Worm (Caenorhabditis elegans) whole organism, mixed stage, embryonic: ENCODE results near the gene dohh-1.

ENCODE experiments used
- bed-3 ChIP-seq: fragments of 200-800 bp; sonication (Bioruptor generic); optimal IDR thresholded peaks from 3 replicates; lab custom pipeline; 2018; ENCODE audit warnings: mild to moderate bottlenecking, missing genetic modification characterization, moderate library complexity, missing compliant biosample characterization
- blmp-1 ChIP-seq: fragments of 150-350 bp; optimal IDR thresholded peaks from 2 replicates; lab custom pipeline; 2014; ENCODE audit warnings: missing biosample characterization, missing genetic modification characterization
- ceh-39 ChIP-seq: fragments of 150-350 bp; optimal IDR thresholded peaks from 2 replicates; lab custom pipeline; 2014; ENCODE audit warnings: missing biosample characterization, missing genetic modification characterization
- ceh-43 ChIP-seq: fragments of 200-800 bp; sonication (Bioruptor generic); optimal IDR thresholded peaks from 2 replicates; lab custom pipeline; 2018; ENCODE audit warnings: mild to moderate bottlenecking, missing genetic modification characterization, moderate library complexity, missing compliant biosample characterization
- ceh-83 ChIP-seq: fragments of 200-800 bp; sonication (Bioruptor generic); optimal IDR thresholded peaks from 2 replicates; lab custom pipeline; 2018; ENCODE audit warnings: mild to moderate bottlenecking, missing genetic modification characterization, missing compliant biosample characterization
- ces-1 ChIP-seq: fragments of 150-350 bp; optimal IDR thresholded peaks from 2 replicates; lab custom pipeline; 2014; ENCODE audit warnings: missing biosample characterization, missing genetic modification reagents, missing genetic modification characterization
- cnd-1 ChIP-seq: fragments of 200-800 bp; sonication (Bioruptor generic); optimal IDR thresholded peaks from 2 replicates; lab custom pipeline; 2018; ENCODE audit warnings: mild to moderate bottlenecking, missing genetic modification characterization, missing compliant biosample characterization
- drap-1 ChIP-seq: fragments of 200-800 bp; sonication (Bioruptor generic); optimal IDR thresholded peaks from 3 replicates; lab custom pipeline; 2018; ENCODE audit warnings: mild to moderate bottlenecking, missing genetic modification characterization, missing compliant biosample characterization
- flh-1 ChIP-seq: fragments of 200-800 bp; sonication (Bioruptor generic); optimal IDR thresholded peaks from 2 replicates; lab custom pipeline; 2018; ENCODE audit warnings: mild to moderate bottlenecking, missing genetic modification characterization, moderate library complexity, missing compliant biosample characterization
- ham-2 ChIP-seq: fragments of 200-800 bp; sonication (Bioruptor generic); optimal IDR thresholded peaks from 2 replicates; lab custom pipeline; 2018; ENCODE audit warnings: mild to moderate bottlenecking, missing genetic modification characterization, missing compliant biosample characterization
- hlh-1 ChIP-seq: fragments of 150-350 bp; optimal IDR thresholded peaks from 2 replicates; lab custom pipeline; 2014; ENCODE audit warnings: missing biosample characterization, missing genetic modification reagents, missing genetic modification characterization
- lin-32 ChIP-seq: fragments of 200-800 bp; sonication (Bioruptor generic); optimal IDR thresholded peaks from 2 replicates; lab custom pipeline; 2018; ENCODE audit warnings: mild to moderate bottlenecking, missing genetic modification characterization, missing compliant biosample characterization
- lsy-2 ChIP-seq: fragments of 150-350 bp; optimal IDR thresholded peaks from 2 replicates; lab custom pipeline; 2014; ENCODE audit warnings: missing biosample characterization, missing genetic modification characterization
- mab-5 ChIP-seq: fragments of 150-350 bp; optimal IDR thresholded peaks from 2 replicates; lab custom pipeline; 2014; ENCODE audit warnings: missing biosample characterization, missing genetic modification characterization
- mep-1 ChIP-seq: fragments of 150-350 bp; optimal IDR thresholded peaks from 2 replicates; lab custom pipeline; 2017; ENCODE audit warnings: missing biosample characterization, missing genetic modification reagents, missing genetic modification characterization, inconsistent platforms
- mls-2 ChIP-seq: sonication (generic microtip); optimal IDR thresholded peaks from 2 replicates; lab custom pipeline; 2016; ENCODE audit warnings: mild to moderate bottlenecking, missing genetic modification characterization, moderate library complexity, missing compliant biosample characterization
- nhr-2 ChIP-seq: fragments of 150-350 bp; optimal IDR thresholded peaks from 2 replicates; lab custom pipeline; 2014; ENCODE audit warnings: missing biosample characterization, missing genetic modification characterization
- nhr-237 ChIP-seq: fragments of 150-350 bp; optimal IDR thresholded peaks from 2 replicates; lab custom pipeline; 2014; ENCODE audit warnings: missing biosample characterization, missing genetic modification characterization
- nhr-28 ChIP-seq: fragments of 150-350 bp; optimal IDR thresholded peaks from 2 replicates; lab custom pipeline; 2014; ENCODE audit warnings: missing biosample characterization, missing genetic modification characterization
- nhr-76 ChIP-seq: sonication (generic microtip); optimal IDR thresholded peaks from 2 replicates; lab custom pipeline; 2017; ENCODE audit warnings: missing biosample characterization, missing genetic modification characterization
- pha-4 ChIP-seq: fragments of 150-350 bp; optimal IDR thresholded peaks from 2 replicates; lab custom pipeline; 2018; ENCODE audit warnings: missing biosample characterization, missing genetic modification reagents, missing genetic modification characterization
- sem-2 ChIP-seq: fragments of 200-800 bp; sonication (Bioruptor generic); optimal IDR thresholded peaks from 2 replicates; lab custom pipeline; 2018; ENCODE audit warnings: mild to moderate bottlenecking, missing genetic modification characterization, missing compliant biosample characterization
- snpc-4 ChIP-seq: fragments of 150-350 bp; optimal IDR thresholded peaks from 2 replicates; lab custom pipeline; 2014; ENCODE audit warnings: missing biosample characterization, missing genetic modification characterization
- sptf-1 ChIP-seq: sonication (generic microtip); optimal IDR thresholded peaks from 2 replicates; lab custom pipeline; 2017; ENCODE audit warnings: mild to moderate bottlenecking, missing genetic modification characterization, moderate library complexity, missing compliant biosample characterization
- tbx-8 ChIP-seq: fragments of 200-800 bp; sonication (Bioruptor generic); optimal IDR thresholded peaks from 2 replicates; lab custom pipeline; 2018; ENCODE audit warnings: mild to moderate bottlenecking, missing genetic modification characterization, moderate library complexity, missing compliant biosample characterization
- unc-120 ChIP-seq: sonication (generic microtip); optimal IDR thresholded peaks from 2 replicates; lab custom pipeline; 2017; ENCODE audit warnings: missing genetic modification characterization, missing compliant biosample characterization; ENCODE audit not compliant: poor library complexity, severe bottlenecking
- unc-39 ChIP-seq: fragments of 150-350 bp; optimal IDR thresholded peaks from 2 replicates; lab custom pipeline; 2014; ENCODE audit warnings: missing biosample characterization, missing genetic modification characterization
- unc-62 ChIP-seq: fragments of 150-350 bp; optimal IDR thresholded peaks from 2 replicates; lab custom pipeline; 2014; ENCODE audit warnings: missing biosample characterization, missing genetic modification reagents, missing genetic modification characterization
- zip-8 ChIP-seq: fragments of 150-350 bp; optimal IDR thresholded peaks from 2 replicates; lab custom pipeline; 2014; ENCODE audit warnings: missing biosample characterization, missing genetic modification characterization

dohh-1 gene

ce11 chrII:10563368-10563767 lies 16.4 kb upstream of the dohh-1 start, which contains the start of gene cdc-48.1 (continued):
- peak; percentile 98 for TF ChIP-seq pha-4 (tag; lab: Kevin White, UChicago)
- peak; percentile 96 for TF ChIP-seq cnd-1 (tag; lab: Kevin White, UChicago)

- no peak for TF ChIP-seq nhr-76
- no peak for TF ChIP-seq nhr-2
- TF ChIP-seq pha-4 (tag; lab: Kevin White, UChicago) = no peak
- TF ChIP-seq mls-2 = no peak
- no peak for TF ChIP-seq ceh-83 (GFP tag; lab: Kevin White, UChicago)
- TF ChIP-seq lin-32 (GFP tag; lab: Kevin White, UChicago) = no peak
- no peak for TF ChIP-seq sptf-1 (tag; lab: Kevin White, UChicago)
- no peak for TF ChIP-seq ceh-43 (GFP tag; lab: Kevin White, UChicago)
- no peak for TF ChIP-seq bed-3
- TF ChIP-seq nhr-28 = no peak
- no peak for TF ChIP-seq ceh-39
- TF ChIP-seq sem-2 = no peak
- no peak for TF ChIP-seq snpc-4 (tag; lab: Kevin White, UChicago)
- no peak for TF ChIP-seq ham-2 (GFP tag; lab: Kevin White, UChicago)
- TF ChIP-seq unc-120 (tag; lab: Kevin White, UChicago) = no peak
- TF ChIP-seq ces-1 (GFP tag; lab: Kevin White, UChicago) = no peak
- no peak for TF ChIP-seq unc-62 (GFP tag; lab: Kevin White, UChicago)
These were observed 15.2 kb upstream of the dohh-1 start, which contains the start of the genes C06A1.6 and C06A1.7 for ce11 chrII:10564578-10564977. Gene C06A1.6, minus strand, starts transcription at chrII:10564678. Gene C06A1.7, plus strand, starts transcription at chrII:10564891.

- TF ChIP-seq pha-4 (tag; lab: Kevin White, UChicago) = no peak
- TF ChIP-seq flh-1 = no peak
These were observed 13.3 kb upstream of the dohh-1 start for ce11 chrII:10566458-10566857.

DNA sequence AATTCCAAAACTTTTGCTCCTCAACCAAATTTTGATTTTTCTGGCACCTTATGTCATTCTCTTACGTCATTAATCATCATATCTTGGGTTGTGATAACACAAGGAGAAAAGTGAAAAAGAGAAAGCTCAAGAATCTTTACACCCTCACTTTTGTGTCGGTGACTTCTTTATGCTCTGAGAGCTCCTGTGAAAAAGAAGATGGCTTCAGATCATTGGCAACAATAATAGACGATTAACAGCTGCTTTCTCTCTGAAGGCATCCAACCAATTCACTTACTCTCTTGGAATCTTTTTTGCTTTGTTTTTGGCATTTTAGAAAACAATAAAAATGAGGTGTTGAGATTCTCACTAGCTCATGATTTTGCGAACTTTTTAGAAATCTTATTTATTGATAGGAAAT lies 10.3 kb upstream of the dohh-1 start:
- no peak for TF ChIP-seq lsy-2 (tag; lab: Kevin White, UChicago)
- peak; percentile 76 for TF ChIP-seq hlh-1

DNA sequence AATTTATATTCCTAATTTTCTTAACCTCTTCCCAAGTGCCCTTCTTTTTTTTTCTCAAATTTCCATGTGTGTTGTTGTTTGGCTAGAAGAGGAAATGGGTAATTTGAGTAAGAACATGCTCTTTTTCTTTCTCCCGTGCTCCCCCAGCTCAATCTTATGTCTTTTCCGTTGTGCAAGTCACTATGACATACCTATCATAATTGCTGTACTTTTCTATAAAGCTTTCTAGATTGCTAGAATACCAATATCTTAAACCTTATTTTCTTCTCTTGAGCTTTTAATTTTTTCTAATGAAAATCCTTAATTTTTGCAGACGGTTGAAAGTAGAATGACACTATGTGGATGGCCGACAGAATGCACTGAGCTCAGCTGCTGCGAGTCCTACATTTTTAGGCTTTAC lies 9.5 kb upstream of the dohh-1 start, which contains the start of gene txt-13:
Gene txt-13 (plus strand): TSS at position 301 of the 400 bp plus-strand sequence.
- no peak for TF ChIP-seq nhr-237
- TF ChIP-seq mab-5 (tag; lab: Kevin White, UChicago) = no peak
- TF ChIP-seq zip-8 (tag; lab: Kevin White, UChicago) = no peak
- TF ChIP-seq ceh-83 (GFP tag; lab: Kevin White, UChicago) = no peak
- TF ChIP-seq drap-1 = no peak
- no peak for TF ChIP-seq unc-39
- TF ChIP-seq hlh-1 = no peak
- TF ChIP-seq tbx-8 (GFP tag; lab: Kevin White, UChicago) = no peak
- TF ChIP-seq bed-3 = no peak
- TF ChIP-seq ceh-39 = no peak
- TF ChIP-seq nhr-2 = no peak
- no peak for TF ChIP-seq unc-120 (tag; lab: Kevin White, UChicago)
- TF ChIP-seq blmp-1 (tag; lab: Kevin White, UChicago) = no peak
- no peak for TF ChIP-seq sptf-1 (tag; lab: Kevin White, UChicago)

DNA sequence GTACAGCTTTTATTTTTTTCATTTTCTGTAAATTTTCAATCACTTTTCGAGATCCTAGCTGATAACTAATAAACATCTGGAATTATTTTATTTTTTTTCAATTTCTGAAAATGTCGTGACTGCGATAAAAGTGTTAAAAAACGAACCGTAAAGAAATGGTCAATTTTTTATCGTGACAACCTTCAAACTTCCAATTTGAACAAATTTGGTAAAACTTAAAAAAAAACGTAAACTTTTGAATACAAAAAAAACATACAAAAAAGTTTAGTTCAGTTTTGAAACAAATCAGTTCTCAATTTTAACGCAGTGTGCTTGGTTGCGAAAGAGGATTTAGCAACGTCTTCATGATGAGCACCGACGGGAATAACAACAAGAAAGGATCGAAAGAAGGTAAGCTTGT lies 7.8 kb upstream of the dohh-1 start, which contains the start of gene C06A1.3:
Gene C06A1.3 (plus strand): TSS at position 301 of the 400 bp plus-strand sequence.
- no peak for TF ChIP-seq mep-1 (tag; lab: Kevin White, UChicago)
- no peak for TF ChIP-seq ceh-39
- no peak for TF ChIP-seq unc-120 (tag; lab: Kevin White, UChicago)
- TF ChIP-seq mab-5 (tag; lab: Kevin White, UChicago) = no peak
- no peak for TF ChIP-seq blmp-1 (tag; lab: Kevin White, UChicago)
- no peak for TF ChIP-seq sptf-1 (tag; lab: Kevin White, UChicago)
- TF ChIP-seq drap-1 = no peak
- TF ChIP-seq sem-2 = no peak
- TF ChIP-seq bed-3 = no peak
- no peak for TF ChIP-seq unc-39
- no peak for TF ChIP-seq lin-32 (GFP tag; lab: Kevin White, UChicago)
- TF ChIP-seq pha-4 (tag; lab: Kevin White, UChicago) = no peak
- no peak for TF ChIP-seq nhr-2
